Worm (Caenorhabditis elegans) whole organism, L1 larva: Measurements from ENCODE around the gene szy-20.

Source experiments
- efl-1 ChIP-seq, 4 experiments: fragments of 150-350 bp; optimal IDR thresholded peaks in 3 of 4; peaks in 1 of 4; 1 replicate in 1 of 4; 2 replicates in 3 of 4; lab custom pipeline; 2014; ENCODE audit warnings: missing biosample characterization in 2 of 4, missing genetic modification characterization in 2 of 4, missing genetic modification reagents in 2 of 4
- jun-1 ChIP-seq: fragments of 150-350 bp; optimal IDR thresholded peaks from 2 replicates; lab custom pipeline; 2014; ENCODE audit warnings: missing biosample characterization, missing genetic modification reagents, missing genetic modification characterization
- lin-39 ChIP-seq: fragments of 150-350 bp; optimal IDR thresholded peaks from 2 replicates; lab custom pipeline; 2014; ENCODE audit warnings: missing biosample characterization, missing genetic modification reagents, missing genetic modification characterization
- nhr-11 ChIP-seq: fragments of 150-350 bp; optimal IDR thresholded peaks from 2 replicates; lab custom pipeline; 2014; ENCODE audit warnings: missing biosample characterization, missing genetic modification characterization
- nhr-77 ChIP-seq: fragments of 150-350 bp; optimal IDR thresholded peaks from 2 replicates; lab custom pipeline; 2014; ENCODE audit warnings: missing biosample characterization, missing genetic modification characterization
- nhr-84 ChIP-seq: sonication (generic microtip); optimal IDR thresholded peaks from 2 replicates; lab custom pipeline; 2017; ENCODE audit warnings: missing biosample characterization, missing genetic modification characterization
- pax-3 ChIP-seq: fragments of 200-800 bp; sonication (Bioruptor generic); optimal IDR thresholded peaks from 2 replicates; lab custom pipeline; 2018; ENCODE audit warnings: mild to moderate bottlenecking, missing genetic modification characterization, moderate library complexity, missing compliant biosample characterization
- skn-1 ChIP-seq: fragments of 150-350 bp; optimal IDR thresholded peaks from 2 replicates; lab custom pipeline; 2014; ENCODE audit warnings: missing biosample characterization, missing genetic modification characterization
- zag-1 ChIP-seq: fragments of 150-350 bp; optimal IDR thresholded peaks from 2 replicates; lab custom pipeline; 2014; ENCODE audit warnings: missing biosample characterization, missing genetic modification characterization

- TF ChIP-seq pax-3: peak; percentile 66
- TF ChIP-seq skn-1 (tag; lab: Kevin White, UChicago): peak; percentile 47
- no peak for TF ChIP-seq nhr-84 (tag; lab: Kevin White, UChicago)
- TF ChIP-seq nhr-77: peak; percentile 54
- peak; percentile 98 to 99 for TF ChIP-seq efl-1 (optimal IDR thresholded peaks at IDR 0.05; lab: Kevin White, UChicago)
- TF ChIP-seq efl-1 (GFP tag; optimal IDR thresholded peaks at IDR 0.05 in 1 of 2; lab: Kevin White, UChicago): peak; percentile 97 to 100
- TF ChIP-seq nhr-11: peak; percentile 61
- TF ChIP-seq zag-1 (tag; lab: Kevin White, UChicago): peak; percentile 21
- TF ChIP-seq jun-1 (tag; lab: Kevin White, UChicago): peak; percentile 84
- peak; percentile 90 for TF ChIP-seq lin-39
These were observed at the start of gene szy-20, which contains the start of gene C18E9.5 for ce11 chrII:8969251-8970183.
